Worm (Caenorhabditis elegans) whole organism, L4 larva: ENCODE measurements around the gene Y50E8A.10.

Source experiments
- F37D6.2 ChIP-seq: sonication (generic microtip); optimal IDR thresholded peaks from 2 replicates; lab custom pipeline; 2016; ENCODE audit warnings: mild to moderate bottlenecking, missing genetic modification characterization, missing compliant biosample characterization
- F49E8.2 ChIP-seq: sonication (generic microtip); optimal IDR thresholded peaks from 2 replicates; lab custom pipeline; 2016; ENCODE audit warnings: missing compliant biosample characterization, mild to moderate bottlenecking, missing genetic modification characterization, borderline replicate concordance
- Y105C5A.15 ChIP-seq: fragments of 200-800 bp; sonication (Bioruptor generic); IDR thresholded peaks from 2 replicates; pipeline ENCODE4 v1.3.6; 2022; ENCODE audit warnings: missing genetic modification characterization, missing compliant biosample characterization
- ceh-44 ChIP-seq: fragments of 200-800 bp; sonication (Bioruptor generic); IDR thresholded peaks from 2 replicates; pipeline ENCODE4 v1.3.6; 2022; ENCODE audit warnings: missing genetic modification reagents, missing genetic modification characterization, missing compliant biosample characterization
- ceh-82 ChIP-seq: sonication (generic microtip); optimal IDR thresholded peaks from 2 replicates; lab custom pipeline; 2017; ENCODE audit warnings: missing biosample characterization, missing genetic modification characterization
- cey-2 ChIP-seq: sonication (generic microtip); optimal IDR thresholded peaks from 3 replicates; lab custom pipeline; 2017; ENCODE audit warnings: missing genetic modification characterization, mild to moderate bottlenecking, missing compliant biosample characterization, antibody characterized with exemption, borderline replicate concordance; ENCODE audit not compliant: insufficient read depth
- daf-16 ChIP-seq, 3 experiments: sonication (generic microtip); optimal IDR thresholded peaks; 2 replicates each; lab custom pipeline; 2016 to 2017; ENCODE audit warnings: missing genetic modification characterization in 3 of 3, missing genetic modification reagents in 3 of 3, mild to moderate bottlenecking in 2 of 3, missing compliant biosample characterization in 2 of 3, missing biosample characterization in 1 of 3, moderate library complexity in 1 of 3
- duxl-1 ChIP-seq: sonication (generic microtip); optimal IDR thresholded peaks from 2 replicates; lab custom pipeline; 2016; ENCODE audit warnings: mild to moderate bottlenecking, missing genetic modification characterization, moderate library complexity, missing compliant biosample characterization; ENCODE audit not compliant: poor library complexity
- jun-1 ChIP-seq: fragments of 150-350 bp; optimal IDR thresholded peaks from 2 replicates; lab custom pipeline; 2014; ENCODE audit warnings: missing biosample characterization, missing genetic modification reagents, missing genetic modification characterization
- lin-1 ChIP-seq: fragments of 200-800 bp; sonication (Bioruptor generic); IDR thresholded peaks from 2 replicates; pipeline ENCODE4 v1.3.6; 2022; ENCODE audit warnings: missing genetic modification reagents, missing genetic modification characterization, missing compliant biosample characterization
- lin-15B ChIP-seq: fragments of 150-350 bp; sonication (generic microtip); optimal IDR thresholded peaks from 3 replicates; lab custom pipeline; 2014; ENCODE audit warnings: missing biosample characterization, missing genetic modification characterization
- lin-29 ChIP-seq: fragments of 200-800 bp; sonication (Bioruptor generic); IDR thresholded peaks from 2 replicates; pipeline ENCODE4 v1.3.6; 2022; ENCODE audit warnings: missing genetic modification reagents, missing genetic modification characterization, missing compliant biosample characterization
- lin-38 ChIP-seq: fragments of 200-800 bp; sonication (Bioruptor generic); IDR thresholded peaks from 2 replicates; pipeline ENCODE4 v1.3.6; 2022; ENCODE audit warnings: missing genetic modification reagents, missing genetic modification characterization, missing compliant biosample characterization
- lin-39 ChIP-seq: fragments of 150-350 bp; optimal IDR thresholded peaks from 2 replicates; lab custom pipeline; 2014; ENCODE audit warnings: missing biosample characterization, missing genetic modification reagents, missing genetic modification characterization
- madf-9 ChIP-seq: fragments of 200-800 bp; sonication (Bioruptor generic); conservative IDR thresholded peaks from 2 replicates; pipeline ENCODE4 v1.3.6; 2022; ENCODE audit warnings: missing genetic modification reagents, missing genetic modification characterization, missing compliant biosample characterization
- mdl-1 ChIP-seq, 2 experiments: fragments of 150-350 bp in 1 of 2; sonication (generic microtip) in 1 of 2; optimal IDR thresholded peaks; 2 replicates each; lab custom pipeline; 2014 to 2017; ENCODE audit warnings: missing biosample characterization in 2 of 2, missing genetic modification characterization in 2 of 2
- mes-2 ChIP-seq: sonication (generic microtip); optimal IDR thresholded peaks from 2 replicates; lab custom pipeline; 2016; ENCODE audit warnings: missing genotype, mild to moderate bottlenecking, missing genetic modification characterization, missing compliant biosample characterization; ENCODE audit not compliant: poor library complexity, severe bottlenecking
- mxl-3 ChIP-seq: fragments of 200-800 bp; sonication (Bioruptor generic); optimal IDR thresholded peaks from 2 replicates; lab custom pipeline; 2018; ENCODE audit warnings: mild to moderate bottlenecking, missing genetic modification characterization, missing compliant biosample characterization
- nhr-10 ChIP-seq: fragments of 150-350 bp; optimal IDR thresholded peaks from 2 replicates; lab custom pipeline; 2014; ENCODE audit warnings: missing biosample characterization, missing genetic modification characterization
- nhr-11 ChIP-seq: fragments of 150-350 bp; optimal IDR thresholded peaks from 2 replicates; lab custom pipeline; 2014; ENCODE audit warnings: missing biosample characterization, missing genetic modification characterization
- nhr-237 ChIP-seq: sonication (generic microtip); optimal IDR thresholded peaks from 2 replicates; lab custom pipeline; 2017; ENCODE audit warnings: missing biosample characterization, missing genetic modification characterization
- nhr-28 ChIP-seq: fragments of 150-350 bp; optimal IDR thresholded peaks from 2 replicates; lab custom pipeline; 2014; ENCODE audit warnings: missing biosample characterization, missing genetic modification characterization
- nhr-6 ChIP-seq: fragments of 150-350 bp; optimal IDR thresholded peaks from 2 replicates; lab custom pipeline; 2014; ENCODE audit warnings: missing biosample characterization, missing genetic modification characterization
- snpc-1.2 ChIP-seq: fragments of 200-800 bp; sonication (Bioruptor generic); IDR thresholded peaks from 2 replicates; pipeline ENCODE4 v1.3.6; 2022; ENCODE audit warnings: missing genetic modification reagents, missing genetic modification characterization, missing compliant biosample characterization
- snpc-4 ChIP-seq: fragments of 150-350 bp; optimal IDR thresholded peaks from 2 replicates; lab custom pipeline; 2014; ENCODE audit warnings: missing biosample characterization, missing genetic modification characterization
- spr-3 ChIP-seq: fragments of 200-800 bp; sonication (Bioruptor generic); optimal IDR thresholded peaks from 2 replicates; lab custom pipeline; 2018; ENCODE audit warnings: mild to moderate bottlenecking, missing genetic modification characterization, missing compliant biosample characterization
- tag-97 ChIP-seq: fragments of 200-800 bp; sonication (Bioruptor generic); IDR thresholded peaks from 2 replicates; pipeline ENCODE4 v1.3.6; 2022; ENCODE audit warnings: missing genetic modification characterization, missing compliant biosample characterization
- tra-1 ChIP-seq: fragments of 200-800 bp; sonication (Bioruptor generic); IDR thresholded peaks from 2 replicates; pipeline ENCODE4 v1.3.6; 2022; ENCODE audit warnings: missing genetic modification reagents, missing genetic modification characterization, missing compliant biosample characterization
- unc-130 ChIP-seq: sonication (generic microtip); optimal IDR thresholded peaks from 2 replicates; lab custom pipeline; 2016; ENCODE audit warnings: missing genetic modification reagents, missing genetic modification characterization, missing compliant biosample characterization
- unc-62 ChIP-seq, 3 experiments: fragments of 150-350 bp in 1 of 3; sonication (generic microtip); optimal IDR thresholded peaks in 2 of 3; peaks in 1 of 3; 1 replicate in 1 of 3; 2 replicates in 2 of 3; lab custom pipeline; 2014 to 2017; ENCODE audit warnings: missing biosample characterization in 3 of 3, missing genetic modification characterization in 3 of 3, missing genetic modification reagents in 3 of 3, missing genotype in 1 of 3
- zip-11 ChIP-seq: fragments of 200-800 bp; sonication (Bioruptor generic); IDR thresholded peaks from 2 replicates; pipeline ENCODE4 v1.3.6; 2022; ENCODE audit warnings: missing genetic modification characterization, missing compliant biosample characterization

Gene Y50E8A.10

ce11 chrV:14791703-14792102 is 11.9 kb downstream of the Y50E8A.10 start:
- TF ChIP-seq lin-38 (GFP tag; lab: Robert Waterston, UW) = no peak
- peak in 1 of 2 experiments; percentile 76 for TF ChIP-seq unc-62 (GFP tag; optimal IDR thresholded peaks at IDR 0.05 in 1 of 2; lab: Kevin White, UChicago)
- TF ChIP-seq unc-62 (tag; optimal IDR thresholded peaks at IDR 0.05; lab: Kevin White, UChicago) = no peak
- TF ChIP-seq, all 104 proteins: peak for 1

ce11 chrV:14792346-14792745 is 12.6 kb downstream of the Y50E8A.10 start:
- TF ChIP-seq unc-62 (GFP tag; optimal IDR thresholded peaks at IDR 0.05 in 1 of 2; lab: Kevin White, UChicago) (peak in 1 of 2 experiments; percentile 83), unc-62 (tag; optimal IDR thresholded peaks at IDR 0.05; lab: Kevin White, UChicago) (no peak), mes-2 (tag; lab: Kevin White, UChicago) (no peak)

ce11 chrV:14793043-14793442 is 13.2 kb downstream of the Y50E8A.10 start:
- TF ChIP-seq unc-130 (GFP tag; lab: Kevin White, UChicago) (no peak), Y105C5A.15 (GFP tag; lab: Robert Waterston, UW) (no peak), nhr-237 (tag; lab: Kevin White, UChicago) (no peak), lin-39 (no peak), ceh-44 (GFP tag; lab: Robert Waterston, UW) (no peak), lin-15B (tag; lab: Kevin White, UChicago) (no peak), spr-3 (GFP tag; lab: Kevin White, UChicago) (no peak), duxl-1 (no peak), nhr-6 (tag; lab: Kevin White, UChicago) (no peak), mdl-1 (tag; optimal IDR thresholded peaks at IDR 0.05; lab: Kevin White, UChicago) (no peak), lin-29 (GFP tag; lab: Robert Waterston, UW) (no peak), zip-11 (GFP tag; lab: Robert Waterston, UW) (no peak), madf-9 (GFP tag; lab: Robert Waterston, UW) (no peak), nhr-28 (tag; lab: Kevin White, UChicago) (no peak)
- TF ChIP-seq, all 104 proteins: peak for 0

- TF ChIP-seq F37D6.2 = no peak
Observed at ce11 chrV:14797886-14798285, 18.1 kb downstream of the Y50E8A.10 start.

ce11 chrV:14800402-14800801 is 20.6 kb downstream of the Y50E8A.10 start:
- TF ChIP-seq nhr-11 (tag; lab: Kevin White, UChicago) (peak; percentile 35), mxl-3 (GFP tag; lab: Kevin White, UChicago) (no peak), daf-16 (GFP tag; optimal IDR thresholded peaks at IDR 0.05; lab: Kevin White, UChicago) (peak in 1 of 2 experiments; percentile 8), daf-16 (tag; optimal IDR thresholded peaks at IDR 0.05; lab: Kevin White, UChicago) (no peak), snpc-4 (tag; lab: Kevin White, UChicago) (no peak), spr-3 (GFP tag; lab: Kevin White, UChicago) (no peak), lin-1 (no peak), snpc-1.2 (no peak), tra-1 (no peak), jun-1 (tag; lab: Kevin White, UChicago) (no peak), tag-97 (GFP tag; lab: Robert Waterston, UW) (no peak), nhr-28 (tag; lab: Kevin White, UChicago) (peak; percentile 41), ceh-82 (no peak), cey-2 (tag; lab: Kevin White, UChicago) (no peak), nhr-10 (no peak), F49E8.2 (tag; lab: Kevin White, UChicago) (no peak)
